Fruit fly (Drosophila melanogaster): ENCODE data around the gene CG12289.

CG12289 gene

dm6 chr3L:11483135-11483534 is 24.9 kb upstream of the CG12289 start (continued):
- TF ChIP-seq Ets21C (GFP tag; optimal IDR thresholded peaks at IDR 0.05) (peak; percentile 51), CG10631 (GFP tag; optimal IDR thresholded peaks at IDR 0.05) (peak; percentile 74), CG10669 (GFP tag; optimal IDR thresholded peaks at IDR 0.05) (peak; percentile 76), CG11762 (GFP tag; optimal IDR thresholded peaks at IDR 0.05; ENCODE audit: insufficient read depth) (peak; percentile 51), CG3919 (GFP tag; optimal IDR thresholded peaks at IDR 0.05) (peak; percentile 68), Hr39 (GFP tag; optimal IDR thresholded peaks at IDR 0.05) (peak; percentile 71), Hr38 (GFP tag; optimal IDR thresholded peaks at IDR 0.05) (no peak), CG6854 (GFP tag; optimal IDR thresholded peaks at IDR 0.05) (peak; percentile 5), achi (GFP tag; optimal IDR thresholded peaks at IDR 0.05) (peak; percentile 66), fd59A (GFP tag; optimal IDR thresholded peaks at IDR 0.05) (peak; percentile 67), CG34406 (GFP tag; optimal IDR thresholded peaks at IDR 0.05) (peak; percentile 55), CG11902 (GFP tag; optimal IDR thresholded peaks at IDR 0.05) (peak; percentile 16), CG11294 (GFP tag; IDR thresholded peaks at IDR 0.05) (no peak), CG8632 (GFP tag; optimal IDR thresholded peaks at IDR 0.05) (peak; percentile 53), CG16779 (tag; optimal IDR thresholded peaks at IDR 0.05) (peak; percentile 44), Eip78C (GFP tag) (peak; percentile 92), pdm3 (GFP tag; optimal IDR thresholded peaks at IDR 0.05) (peak; percentile 71), Eip75B (GFP tag; optimal IDR thresholded peaks at IDR 0.05) (peak; percentile 76), salr (GFP tag; optimal IDR thresholded peaks at IDR 0.05) (peak; percentile 33 to 75), acj6 (GFP tag; optimal IDR thresholded peaks at IDR 0.05) (peak; percentile 75), CG1621 (tag; optimal IDR thresholded peaks at IDR 0.05) (peak; percentile 65), svp (GFP tag) (peak; percentile 83), CG3032 (tag; optimal IDR thresholded peaks at IDR 0.05) (peak; percentile 69), CG6792 (GFP tag; optimal IDR thresholded peaks at IDR 0.05) (peak; percentile 63), Sox15 (GFP tag; optimal IDR thresholded peaks at IDR 0.05) (peak; percentile 54), Gug (GFP tag; IDR thresholded peaks at IDR 0.05) (peak; percentile 28; the same call in 1 of the 2 replicates), dac (GFP tag; optimal IDR thresholded peaks at IDR 0.05) (peak; percentile 21), OdsH (GFP tag; optimal IDR thresholded peaks at IDR 0.05) (peak; percentile 68), Blimp-1 (GFP tag; optimal IDR thresholded peaks at IDR 0.05) (peak; percentile 14), CG8319 (GFP tag; optimal IDR thresholded peaks at IDR 0.05) (no peak), Lpt (GFP tag; optimal IDR thresholded peaks at IDR 0.05) (peak; percentile 45), Smox (GFP tag; optimal IDR thresholded peaks at IDR 0.05) (peak; percentile 63)

dm6 chr3L:11480304-11480703 is 22.0 kb upstream of the CG12289 start:
- TF ChIP-seq Hr38 (GFP tag; optimal IDR thresholded peaks at IDR 0.05) (no peak), CG6792 (GFP tag; optimal IDR thresholded peaks at IDR 0.05) (no peak), Blimp-1 (GFP tag; optimal IDR thresholded peaks at IDR 0.05) (no peak), Hr39 (GFP tag; optimal IDR thresholded peaks at IDR 0.05) (no peak), net (GFP tag; optimal IDR thresholded peaks at IDR 0.05) (no peak), ss (GFP tag; optimal IDR thresholded peaks at IDR 0.05) (no peak), pdm3 (GFP tag; optimal IDR thresholded peaks at IDR 0.05) (no peak), Sox102F (GFP tag; optimal IDR thresholded peaks at IDR 0.05) (no peak), CG16779 (tag; optimal IDR thresholded peaks at IDR 0.05) (no peak), Lpt (GFP tag; optimal IDR thresholded peaks at IDR 0.05) (no peak), CG11902 (GFP tag; optimal IDR thresholded peaks at IDR 0.05) (no peak), Eip78C (GFP tag) (no peak), Smox (GFP tag; optimal IDR thresholded peaks at IDR 0.05) (no peak)

dm6 chr3L:11474658-11475057 is 16.4 kb upstream of the CG12289 start, which contains the start of gene Vha16-2:
Gene Vha16-2 (plus strand): TSS chr3L:11474958.
- no peak for TF ChIP-seq CG15336 (GFP tag; IDR thresholded peaks at IDR 0.05)
- no peak for TF ChIP-seq CG6854 (GFP tag; optimal IDR thresholded peaks at IDR 0.05)
- no peak for TF ChIP-seq Hr38 (GFP tag; optimal IDR thresholded peaks at IDR 0.05)
- no peak for TF ChIP-seq Sox102F (GFP tag; optimal IDR thresholded peaks at IDR 0.05)

- TF ChIP-seq acj6 (GFP tag; optimal IDR thresholded peaks at IDR 0.05) (no peak), CG10669 (GFP tag; optimal IDR thresholded peaks at IDR 0.05) (no peak), CG9139 (GFP tag; optimal IDR thresholded peaks at IDR 0.05) (no peak), fkh (GFP tag; optimal IDR thresholded peaks at IDR 0.05) (no peak), achi (GFP tag; optimal IDR thresholded peaks at IDR 0.05) (no peak), Hr39 (GFP tag; optimal IDR thresholded peaks at IDR 0.05) (no peak), Eip78C (GFP tag) (no peak), CG4318 (GFP tag; optimal IDR thresholded peaks at IDR 0.05) (no peak), CG6808 (GFP tag; optimal IDR thresholded peaks at IDR 0.05) (no peak), dac (GFP tag; optimal IDR thresholded peaks at IDR 0.05) (no peak), vri (GFP tag; optimal IDR thresholded peaks at IDR 0.05) (no peak), Eip93F (GFP tag; optimal IDR thresholded peaks at IDR 0.05) (no peak), dsx (GFP tag; optimal IDR thresholded peaks at IDR 0.05; ENCODE audit: poor library complexity, severe bottlenecking) (no peak), CG6163 (GFP tag; IDR thresholded peaks at IDR 0.05) (no peak), CG3919 (GFP tag; optimal IDR thresholded peaks at IDR 0.05) (no peak), CG7368 (GFP tag; optimal IDR thresholded peaks at IDR 0.05) (no peak), topi (GFP tag; optimal IDR thresholded peaks at IDR 0.05) (no peak)
Observed at dm6 chr3L:11472991-11473390, 14.7 kb upstream of the CG12289 start, which contains the start of gene Vha16-3. Gene Vha16-3 (plus strand): TSS chr3L:11473291.

Measured in whole organism, prepupa.